ENCODE assay signal across 5 worm cellular contexts in the genomic region with DNA sequence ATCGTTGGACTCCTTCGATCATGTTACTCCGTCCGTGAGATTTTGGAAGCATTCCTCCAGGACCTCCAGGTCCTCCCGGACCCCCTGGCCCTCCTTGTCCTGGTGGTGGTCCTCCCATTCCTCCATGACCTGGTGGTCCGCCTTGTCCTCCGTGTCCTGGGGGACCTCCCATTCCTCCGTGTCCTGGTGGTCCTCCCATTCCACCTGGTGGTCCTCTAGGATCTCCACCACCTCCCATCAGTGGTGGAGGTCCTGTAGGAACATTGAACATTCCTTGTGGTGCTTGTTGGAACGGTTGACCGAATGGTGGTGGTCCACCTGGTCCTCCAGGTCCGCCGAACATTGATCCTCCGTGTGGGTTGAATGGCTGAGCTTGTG.
A peak's percentile ranks its signal among the peaks of the same experiment; 100 is the strongest.
TF ChIP-seq lines count a peak whose summit lies in the region.

No protein-coding gene starts in this region.

TF ChIP-seq in whole organism, L4 larva, 104 proteins besides CTCF, POLR2A, EP300 and RAD21:
- 0 out of 2 replicates have a peak, but pooled peaks have one; percentile 26 for TF ChIP-seq egl-43 (GFP tag; IDR thresholded peaks at IDR 0.05; lab: Robert Waterston, UW)
- peak in 1 of 2 experiments; percentile 68 for TF ChIP-seq unc-62 (GFP tag; optimal IDR thresholded peaks at IDR 0.05 in 1 of 2; lab: Kevin White, UChicago)
- no peak for TF ChIP-seq unc-62 (tag; optimal IDR thresholded peaks at IDR 0.05; lab: Kevin White, UChicago)
- no peak for TF ChIP-seq lin-13 (GFP tag; optimal IDR thresholded peaks at IDR 0.05; lab: Kevin White, UChicago)
- TF ChIP-seq set-16 (GFP tag; IDR thresholded peaks at IDR 0.05; lab: Robert Waterston, UW): peak; percentile 95

TF ChIP-seq in whole organism, early embryonic, 17 proteins besides CTCF, POLR2A, EP300 and RAD21:
- TF ChIP-seq tbx-11 (GFP tag; IDR thresholded peaks at IDR 0.05; lab: Robert Waterston, UW): 0 out of 2 replicates have a peak, but pooled peaks have one; percentile 21
- TF ChIP-seq ets-7 (tag; optimal IDR thresholded peaks at IDR 0.05; lab: Kevin White, UChicago): no peak
- TF ChIP-seq ceh-13 (GFP tag; optimal IDR thresholded peaks at IDR 0.05; lab: Kevin White, UChicago): peak; percentile 2

TF ChIP-seq in whole organism, late embryonic, 69 proteins besides CTCF, POLR2A, EP300 and RAD21:
- TF ChIP-seq dve-1 (tag; optimal IDR thresholded peaks at IDR 0.05; lab: Kevin White, UChicago) (no peak), tbx-2 (tag; optimal IDR thresholded peaks at IDR 0.05; lab: Kevin White, UChicago) (peak; percentile 13), hlh-6 (tag; optimal IDR thresholded peaks at IDR 0.05; lab: Kevin White, UChicago) (peak; percentile 25), unc-86 (tag; optimal IDR thresholded peaks at IDR 0.05; lab: Kevin White, UChicago) (no peak)

TF ChIP-seq in whole organism, midembryonic, 9 proteins besides CTCF, POLR2A, EP300 and RAD21:
- no peak for TF ChIP-seq T22C8.4 (GFP tag; IDR thresholded peaks at IDR 0.05; lab: Robert Waterston, UW)
- TF ChIP-seq tab-1 (GFP tag; IDR thresholded peaks at IDR 0.05; lab: Robert Waterston, UW): 0 out of 2 replicates have a peak, but pooled peaks have one; percentile 56
- no peak for TF ChIP-seq klf-2 (GFP tag; conservative IDR thresholded peaks at IDR 0.05; lab: Robert Waterston, UW)

TF ChIP-seq in whole organism, young adult, 124 proteins besides CTCF, POLR2A, EP300 and RAD21:
- TF ChIP-seq lag-1 (GFP tag; IDR thresholded peaks at IDR 0.05; lab: Robert Waterston, UW) (no peak), zfh-2 (GFP tag; conservative IDR thresholded peaks at IDR 0.05; lab: Robert Waterston, UW) (peak; percentile 87), egrh-3 (GFP tag; IDR thresholded peaks at IDR 0.05; lab: Robert Waterston, UW) (peak; percentile 81; the same call in 1 of the 2 replicates), madf-10 (tag; optimal IDR thresholded peaks at IDR 0.05; lab: Kevin White, UChicago) (no peak), mcd-1 (GFP tag; IDR thresholded peaks at IDR 0.05; lab: Robert Waterston, UW) (peak; percentile 26; the same call in 1 of the 2 replicates), bed-2 (GFP tag; IDR thresholded peaks at IDR 0.05; lab: Robert Waterston, UW) (peak; percentile 11; the same call in 1 of the 2 replicates), Y53G8AR.9 (GFP tag; conservative IDR thresholded peaks at IDR 0.05; lab: Robert Waterston, UW) (no peak)
